Worm (Caenorhabditis elegans): Measurements from ENCODE around the gene C39H7.4.

The C39H7.4 gene

DNA sequence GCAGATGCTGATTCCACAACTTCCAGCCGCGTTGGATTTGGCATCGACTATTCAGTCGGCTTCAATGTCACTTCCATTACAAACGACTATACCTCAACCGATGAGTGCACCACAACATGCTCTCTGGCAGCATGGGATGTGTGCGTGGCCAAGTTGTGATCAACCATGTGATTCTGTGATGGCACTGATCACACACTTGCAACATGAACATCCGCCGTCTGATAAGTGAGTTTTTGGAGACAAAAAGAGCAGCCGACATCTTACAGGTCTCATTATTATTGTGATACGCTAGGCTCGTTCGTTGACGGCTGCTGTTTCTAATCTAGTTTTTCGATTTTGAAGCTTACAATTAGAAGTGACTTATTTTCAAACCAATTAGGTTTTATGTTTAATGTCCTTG, 12.0 kb downstream of the C39H7.4 start:
- TF ChIP-seq ceh-9 (tag; optimal IDR thresholded peaks at IDR 0.05) (no peak), nhr-12 (tag; optimal IDR thresholded peaks at IDR 0.05) (no peak), fos-1 (tag; optimal IDR thresholded peaks at IDR 0.05) (no peak), ztf-11 (tag; optimal IDR thresholded peaks at IDR 0.05) (no peak), nhr-77 (tag; optimal IDR thresholded peaks at IDR 0.05) (no peak), unc-62 (GFP tag; optimal IDR thresholded peaks at IDR 0.05) (no peak), nhr-76 (tag; optimal IDR thresholded peaks at IDR 0.05) (no peak), mdl-1 (tag; optimal IDR thresholded peaks at IDR 0.05) (no peak), elt-2 (tag; optimal IDR thresholded peaks at IDR 0.05) (no peak), fkh-2 (tag; optimal IDR thresholded peaks at IDR 0.05) (no peak), ama-1 (optimal IDR thresholded peaks at IDR 0.05) (no peak), mml-1 (tag; optimal IDR thresholded peaks at IDR 0.05) (no peak), nhr-11 (tag; optimal IDR thresholded peaks at IDR 0.05) (no peak), ceh-16 (tag; optimal IDR thresholded peaks at IDR 0.05) (no peak), sea-2 (GFP tag; optimal IDR thresholded peaks at IDR 0.05) (no peak), nhr-28 (tag; optimal IDR thresholded peaks at IDR 0.05) (no peak), ceh-82 (tag; optimal IDR thresholded peaks at IDR 0.05) (no peak), egl-5 (tag; optimal IDR thresholded peaks at IDR 0.05) (no peak), lin-39 (tag; optimal IDR thresholded peaks at IDR 0.05) (no peak)

DNA sequence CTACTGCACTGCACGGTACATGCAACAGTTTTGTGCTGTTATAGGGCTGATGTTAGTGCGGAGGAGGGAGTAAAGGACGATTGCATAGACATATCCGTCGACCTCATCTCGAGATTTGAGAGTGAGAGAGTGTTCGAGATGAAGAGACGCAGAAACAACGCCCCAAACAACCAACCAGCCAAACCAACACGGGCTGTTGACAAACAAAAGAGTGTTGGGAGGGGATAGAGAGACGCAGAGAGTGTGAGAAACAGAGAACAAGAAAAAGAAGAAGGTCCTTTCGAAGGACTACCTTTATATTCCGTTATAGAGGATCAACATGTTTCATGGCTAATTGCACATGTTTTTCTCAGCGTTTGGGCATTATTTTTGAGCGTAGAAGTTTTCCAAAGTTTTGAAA, 14.1 kb downstream of the C39H7.4 start:
- TF ChIP-seq lin-39 (tag; optimal IDR thresholded peaks at IDR 0.05) (peak; percentile 47), ZK546.5 (tag; optimal IDR thresholded peaks at IDR 0.05) (no peak), nhr-43 (tag; optimal IDR thresholded peaks at IDR 0.05; ENCODE audit: poor library complexity, severe bottlenecking) (peak; percentile 51), aly-2 (tag; optimal IDR thresholded peaks at IDR 0.05) (no peak), nhr-23 (tag; optimal IDR thresholded peaks at IDR 0.05) (no peak), ceh-16 (tag; optimal IDR thresholded peaks at IDR 0.05) (no peak), pha-4 (tag; optimal IDR thresholded peaks at IDR 0.05) (peak; percentile 89), skn-1 (tag; optimal IDR thresholded peaks at IDR 0.05) (no peak), nhr-237 (tag; optimal IDR thresholded peaks at IDR 0.05) (no peak), fos-1 (tag; optimal IDR thresholded peaks at IDR 0.05) (no peak), hmg-11 (tag; optimal IDR thresholded peaks at IDR 0.05) (peak; percentile 58), zag-1 (tag; optimal IDR thresholded peaks at IDR 0.05) (no peak), nfya-1 (tag; optimal IDR thresholded peaks at IDR 0.05; ENCODE audit: insufficient read depth) (peak; percentile 58), nhr-77 (tag; optimal IDR thresholded peaks at IDR 0.05) (no peak), ztf-4 (tag; optimal IDR thresholded peaks at IDR 0.05) (no peak), elt-1 (tag; optimal IDR thresholded peaks at IDR 0.05) (no peak)

DNA sequence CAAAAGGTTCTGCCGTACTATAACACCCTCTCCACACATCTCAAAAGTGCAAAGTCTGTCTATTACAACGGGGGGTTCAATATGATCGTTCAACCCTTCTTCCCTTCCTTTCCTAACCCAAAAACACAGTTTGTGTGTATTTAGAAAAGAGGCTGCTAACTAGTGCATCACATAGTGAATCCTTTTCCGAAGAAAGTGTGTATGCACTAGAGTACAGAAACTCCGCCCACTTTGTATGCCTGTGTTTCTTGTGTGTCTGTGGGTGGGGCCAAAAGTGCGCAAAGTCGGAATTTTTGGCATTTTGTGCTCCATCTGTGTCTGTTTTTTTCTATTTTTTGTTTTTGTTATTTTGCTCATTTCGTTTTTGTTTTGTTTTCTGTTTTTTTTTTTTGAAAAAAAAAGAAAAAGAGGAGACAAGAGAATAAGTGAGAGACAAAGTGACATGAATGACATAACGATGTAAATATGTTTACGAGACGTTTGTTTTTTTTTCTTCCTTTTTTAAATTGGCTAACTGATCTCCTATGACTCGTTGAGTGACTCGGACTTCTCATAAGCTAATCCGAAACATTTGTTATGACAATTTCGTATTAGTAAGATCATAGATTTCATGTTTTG, 15.8 kb downstream of the C39H7.4 start:
- TF ChIP-seq egl-27 (tag; optimal IDR thresholded peaks at IDR 0.05) (no peak), pqm-1 (tag; optimal IDR thresholded peaks at IDR 0.05) (no peak), nhr-25 (tag; optimal IDR thresholded peaks at IDR 0.05) (no peak), tbx-2 (tag; optimal IDR thresholded peaks at IDR 0.05) (no peak), ztf-11 (tag; optimal IDR thresholded peaks at IDR 0.05) (no peak), fos-1 (tag; optimal IDR thresholded peaks at IDR 0.05) (no peak), snpc-4 (tag; optimal IDR thresholded peaks at IDR 0.05) (no peak), unc-62 (GFP tag; optimal IDR thresholded peaks at IDR 0.05) (no peak), jun-1 (tag; optimal IDR thresholded peaks at IDR 0.05) (no peak), eor-1 (tag; optimal IDR thresholded peaks at IDR 0.05) (no peak), nhr-12 (tag; optimal IDR thresholded peaks at IDR 0.05) (no peak), pha-4 (tag; optimal IDR thresholded peaks at IDR 0.05) (peak; percentile 54), ZK546.5 (tag; optimal IDR thresholded peaks at IDR 0.05) (no peak), R02D3.7 (tag; optimal IDR thresholded peaks at IDR 0.05) (no peak), lin-39 (tag; optimal IDR thresholded peaks at IDR 0.05) (no peak), ama-1 (optimal IDR thresholded peaks at IDR 0.05) (peak; percentile 49), nhr-43 (tag; optimal IDR thresholded peaks at IDR 0.05; ENCODE audit: poor library complexity, severe bottlenecking) (peak; percentile 16), mml-1 (tag; optimal IDR thresholded peaks at IDR 0.05) (no peak), nhr-77 (tag; optimal IDR thresholded peaks at IDR 0.05) (no peak), zag-1 (tag; optimal IDR thresholded peaks at IDR 0.05) (no peak), ceh-82 (tag; optimal IDR thresholded peaks at IDR 0.05) (no peak)
